Fruit fly (Drosophila melanogaster): Measurements from ENCODE around the gene Adss.

dm6 chr3R:20782104-20782654, 48.2 kb downstream of the Adss start:
- TF ChIP-seq psq (GFP tag; optimal IDR thresholded peaks at IDR 0.05), result peak; percentile 79
- peak; percentile 89 for TF ChIP-seq Sp1 (GFP tag; optimal IDR thresholded peaks at IDR 0.05)
- peak; percentile 71 for TF ChIP-seq OdsH (GFP tag; optimal IDR thresholded peaks at IDR 0.05)
- TF ChIP-seq Dfd (GFP tag; optimal IDR thresholded peaks at IDR 0.05), result no peak
- peak; percentile 72 for TF ChIP-seq ey (GFP tag; optimal IDR thresholded peaks at IDR 0.05)
- peak; percentile 56 for TF ChIP-seq sage (GFP tag; optimal IDR thresholded peaks at IDR 0.05)
- TF ChIP-seq Myc (optimal IDR thresholded peaks at IDR 0.05), result no peak
- peak; percentile 78 for TF ChIP-seq h (GFP tag; optimal IDR thresholded peaks at IDR 0.05)
- TF ChIP-seq tai (GFP tag; optimal IDR thresholded peaks at IDR 0.05), result no peak
- TF ChIP-seq pan (optimal IDR thresholded peaks at IDR 0.05), result no peak
- TF ChIP-seq Hr78 (GFP tag; optimal IDR thresholded peaks at IDR 0.05), result no peak
- peak; percentile 82 for TF ChIP-seq fru (GFP tag; optimal IDR thresholded peaks at IDR 0.05)
- no peak for TF ChIP-seq usp (GFP tag; optimal IDR thresholded peaks at IDR 0.05)
- no peak for TF ChIP-seq Mio (GFP tag; optimal IDR thresholded peaks at IDR 0.05)

Measured in whole organism, wandering third instar larva.